Fruit fly (Drosophila melanogaster) whole organism, adult: ENCODE data around the gene CG32829.

Source experiments
- CG11617 ChIP-seq: fragments of 200-800 bp; sonication (Bioruptor generic); optimal IDR thresholded peaks from 2 replicates; lab custom pipeline; 2017; ENCODE audit warnings: mild to moderate bottlenecking, missing biosample characterization, missing genetic modification reagents, missing genetic modification characterization
- CG1620 ChIP-seq: fragments of 200-800 bp; sonication (Bioruptor generic); optimal IDR thresholded peaks from 2 replicates; lab custom pipeline; 2016; ENCODE audit warnings: missing biosample characterization, missing genetic modification characterization
- CG33017 ChIP-seq: fragments of 200-800 bp; sonication (Bioruptor generic); optimal IDR thresholded peaks from 2 replicates; lab custom pipeline; 2018; ENCODE audit warnings: missing biosample characterization, mild to moderate bottlenecking, missing genetic modification characterization, moderate library complexity
- CG7045 ChIP-seq: fragments of 200-800 bp; sonication (Bioruptor generic); optimal IDR thresholded peaks from 2 replicates; lab custom pipeline; 2017; ENCODE audit warnings: missing biosample characterization, mild to moderate bottlenecking, missing genetic modification characterization
- Mnt ChIP-seq: fragments of 200-800 bp; sonication (Bioruptor generic); optimal IDR thresholded peaks from 2 replicates; lab custom pipeline; 2016; ENCODE audit warnings: missing biosample characterization, mild to moderate bottlenecking, missing genetic modification characterization
- tj ChIP-seq: fragments of 200-800 bp; sonication (Bioruptor generic); optimal IDR thresholded peaks from 3 replicates; lab custom pipeline; 2017; ENCODE audit warnings: missing biosample characterization, mild to moderate bottlenecking, missing genetic modification characterization, moderate library complexity

DNA sequence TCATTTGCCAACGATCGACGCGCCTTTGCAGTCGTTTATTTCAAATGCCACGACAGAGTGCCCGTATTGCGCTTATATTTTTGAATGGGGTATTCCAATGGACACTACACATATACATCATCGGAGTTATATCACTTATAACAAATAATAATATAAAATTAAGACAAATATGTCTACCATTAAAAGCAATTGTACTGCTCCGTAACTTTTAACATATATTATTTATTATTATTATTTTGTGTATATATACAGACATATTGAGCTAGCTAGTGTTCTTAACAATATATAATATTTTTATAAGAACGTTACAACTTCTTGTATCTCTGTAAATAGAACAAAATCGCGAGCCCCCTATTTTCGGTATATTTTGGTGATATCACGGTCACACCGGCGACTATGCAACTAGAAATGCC is 47.8 kb upstream of the CG32829 start, which contains the start of the genes sip2 and Coprox:
- TF ChIP-seq CG7045: peak; percentile 58
- peak; percentile 67 for TF ChIP-seq CG11617 (GFP tag; lab: Kevin White, UChicago)
- no peak for TF ChIP-seq CG1620 (GFP tag; lab: Kevin White, UChicago)
- peak; percentile 52 for TF ChIP-seq tj
- TF ChIP-seq CG33017 (tag; lab: Kevin White, UChicago): peak; percentile 79
- peak; percentile 7 for TF ChIP-seq Mnt (GFP tag; lab: Kevin White, UChicago)
